Worm (Caenorhabditis elegans) whole organism, early embryonic: ENCODE results near the gene R09E12.9.

ENCODE experiments used
- B0310.2 ChIP-seq: sonication (generic microtip); optimal IDR thresholded peaks from 2 replicates; lab custom pipeline; 2016; ENCODE audit warnings: mild to moderate bottlenecking, missing genetic modification characterization, missing compliant biosample characterization
- F13C5.2 ChIP-seq: sonication (generic microtip); optimal IDR thresholded peaks from 2 replicates; lab custom pipeline; 2017; ENCODE audit warnings: mild to moderate bottlenecking, missing genetic modification characterization, inconsistent platforms, missing compliant biosample characterization
- aly-1 ChIP-seq: sonication (generic microtip); optimal IDR thresholded peaks from 2 replicates; lab custom pipeline; 2016; ENCODE audit warnings: missing genetic modification characterization, missing compliant biosample characterization
- ama-1 ChIP-seq: fragments of 150-350 bp; optimal IDR thresholded peaks from 2 replicates; lab custom pipeline; 2014
- ceh-13 ChIP-seq: fragments of 200-800 bp; sonication (Bioruptor generic); optimal IDR thresholded peaks from 2 replicates; lab custom pipeline; 2018; ENCODE audit warnings: mild to moderate bottlenecking, missing genetic modification characterization, missing compliant biosample characterization
- flt-1 ChIP-seq: fragments of 200-800 bp; sonication (Bioruptor generic); IDR thresholded peaks from 2 replicates; pipeline ENCODE4 v1.3.6; 2022; ENCODE audit warnings: missing genetic modification characterization, missing compliant biosample characterization
- hmg-4 ChIP-seq: fragments of 200-800 bp; sonication (Bioruptor generic); optimal IDR thresholded peaks from 2 replicates; lab custom pipeline; 2018; ENCODE audit warnings: mild to moderate bottlenecking, missing genetic modification characterization, missing compliant biosample characterization
- hnd-1 ChIP-seq: sonication (generic microtip); optimal IDR thresholded peaks from 2 replicates; lab custom pipeline; 2016; ENCODE audit warnings: missing genetic modification characterization, missing compliant biosample characterization
- sea-1 ChIP-seq: fragments of 200-800 bp; sonication (Bioruptor generic); conservative IDR thresholded peaks from 2 replicates; pipeline ENCODE4 v1.3.6; 2022; ENCODE audit warnings: missing genetic modification characterization, missing compliant biosample characterization
- tra-4 ChIP-seq: sonication (generic microtip); optimal IDR thresholded peaks from 2 replicates; lab custom pipeline; 2017; ENCODE audit warnings: missing genetic modification characterization, missing compliant biosample characterization

DNA sequence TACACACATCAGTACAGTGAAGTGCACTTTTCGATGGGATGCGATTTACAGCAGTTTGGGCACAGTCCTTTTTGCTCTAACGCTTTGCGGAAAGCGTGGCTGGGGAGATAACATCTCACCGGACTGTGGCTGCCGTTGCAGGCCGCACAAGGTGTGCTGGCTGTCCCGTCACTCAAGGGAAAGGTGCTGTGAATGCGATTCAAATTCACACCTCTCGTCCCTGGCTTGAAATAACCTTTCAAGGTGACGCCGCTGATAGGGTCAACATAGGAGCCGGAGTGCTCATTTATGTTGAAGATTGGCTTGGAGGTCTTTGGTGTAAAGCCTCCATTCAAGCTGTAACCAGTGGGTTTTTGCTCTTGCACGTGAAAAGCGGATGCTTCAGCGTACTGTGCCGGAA lies 16.7 kb downstream of the R09E12.9 start:
- no peak for TF ChIP-seq ama-1
- TF ChIP-seq F13C5.2 (tag; lab: Kevin White, UChicago): no peak
- no peak for TF ChIP-seq hmg-4 (GFP tag; lab: Kevin White, UChicago)
- TF ChIP-seq ceh-13 (GFP tag; lab: Kevin White, UChicago): no peak
- TF ChIP-seq B0310.2 (tag; lab: Kevin White, UChicago): no peak
- TF ChIP-seq hnd-1: no peak
- TF ChIP-seq flt-1 (GFP tag; lab: Robert Waterston, UW): no peak
- TF ChIP-seq tra-4 (tag; lab: Kevin White, UChicago): no peak
- no peak for TF ChIP-seq aly-1 (tag; lab: Kevin White, UChicago)
- TF ChIP-seq sea-1 (GFP tag; lab: Robert Waterston, UW): no peak
